Worm (Caenorhabditis elegans): ENCODE data around the gene C36E8.6.
A peak's percentile ranks its signal among the peaks of the same experiment; 100 is the strongest.

The C36E8.6 gene

DNA sequence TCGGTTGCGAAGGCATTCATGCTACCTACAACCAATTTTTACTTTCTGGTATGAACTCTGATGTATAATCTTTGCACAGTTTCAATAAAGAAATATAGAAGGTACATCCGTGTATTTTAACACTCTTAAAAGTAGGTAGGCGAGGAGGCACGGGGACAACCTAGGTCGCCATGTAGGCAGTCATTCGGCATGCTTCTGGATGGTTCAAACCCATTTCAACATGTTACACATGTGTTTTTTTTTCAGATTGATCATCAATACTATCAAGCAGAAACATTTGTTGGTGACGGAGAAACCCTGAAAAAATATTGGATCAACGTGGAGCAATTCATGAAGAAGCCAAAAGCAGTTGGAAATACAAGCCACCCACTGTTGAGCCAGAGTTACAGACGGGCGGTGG, 19.2 kb downstream of the C36E8.6 start:
- TF ChIP-seq hlh-1 (tag; optimal IDR thresholded peaks at IDR 0.05) (no peak), elt-3 (tag; optimal IDR thresholded peaks at IDR 0.05) (no peak), nhr-2 (tag; optimal IDR thresholded peaks at IDR 0.05) (no peak), unc-62 (GFP tag; optimal IDR thresholded peaks at IDR 0.05) (no peak), ces-1 (GFP tag; optimal IDR thresholded peaks at IDR 0.05) (no peak), unc-120 (tag; optimal IDR thresholded peaks at IDR 0.05; ENCODE audit: poor library complexity, severe bottlenecking) (no peak), nhr-28 (tag; optimal IDR thresholded peaks at IDR 0.05) (no peak), ceh-39 (tag; optimal IDR thresholded peaks at IDR 0.05) (no peak), lin-13 (tag; optimal IDR thresholded peaks at IDR 0.05) (no peak), unc-39 (tag; optimal IDR thresholded peaks at IDR 0.05) (no peak), ceh-43 (GFP tag; optimal IDR thresholded peaks at IDR 0.05) (no peak), snpc-4 (tag; optimal IDR thresholded peaks at IDR 0.05) (no peak), sem-2 (GFP tag; optimal IDR thresholded peaks at IDR 0.05) (no peak), ceh-83 (GFP tag; optimal IDR thresholded peaks at IDR 0.05) (no peak)

DNA sequence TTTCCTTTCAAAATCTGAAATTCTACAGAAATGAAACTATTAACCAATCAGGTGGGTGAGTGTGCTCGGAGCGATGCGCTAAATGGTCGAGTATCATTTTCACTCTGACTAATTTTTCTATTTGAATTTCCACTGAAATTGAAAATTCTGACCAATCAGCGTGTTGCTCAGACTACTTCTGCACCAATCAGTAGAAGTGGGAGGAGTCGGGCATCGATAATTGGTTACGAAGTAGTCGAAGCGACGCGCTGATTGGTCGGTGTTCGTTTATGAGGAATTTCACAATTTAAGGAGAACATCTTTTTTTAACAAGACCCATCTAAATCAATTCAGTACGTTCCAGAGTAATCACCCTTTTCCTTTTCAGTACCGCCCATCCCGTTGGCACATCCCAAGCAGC, 21.3 kb downstream of the C36E8.6 start:
- no peak for TF ChIP-seq zip-8 (tag; optimal IDR thresholded peaks at IDR 0.05)

DNA sequence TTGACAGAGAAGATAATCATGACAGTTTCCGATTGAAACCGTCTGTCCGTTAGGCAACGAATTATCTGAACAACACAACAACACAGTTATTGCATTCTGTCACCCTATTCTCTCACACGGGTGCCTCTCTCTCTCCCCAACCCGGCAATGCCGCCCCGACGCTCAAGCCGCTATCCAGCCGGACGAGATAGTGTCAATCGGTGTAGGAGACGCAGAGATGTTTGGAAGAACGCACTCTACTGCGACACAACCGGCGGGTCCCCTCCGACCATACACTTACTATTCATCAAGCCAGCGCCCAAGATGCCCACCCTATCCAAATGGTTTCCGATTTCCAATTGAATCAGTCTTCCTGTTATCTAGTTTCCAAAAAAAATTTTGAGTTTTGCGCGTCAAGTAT, 22.3 kb downstream of the C36E8.6 start:
- peak; percentile 38 for TF ChIP-seq mls-2 (tag; optimal IDR thresholded peaks at IDR 0.05)
- TF ChIP-seq nhr-12 (tag; optimal IDR thresholded peaks at IDR 0.05): no peak
- no peak for TF ChIP-seq tbx-8 (GFP tag; optimal IDR thresholded peaks at IDR 0.05)
- TF ChIP-seq unc-62 (GFP tag; optimal IDR thresholded peaks at IDR 0.05): peak; percentile 50
- no peak for TF ChIP-seq sem-2 (GFP tag; optimal IDR thresholded peaks at IDR 0.05)
- TF ChIP-seq M03D4.4 (tag; optimal IDR thresholded peaks at IDR 0.05): no peak
- no peak for TF ChIP-seq ceh-43 (GFP tag; optimal IDR thresholded peaks at IDR 0.05)
- no peak for TF ChIP-seq nhr-76 (tag; optimal IDR thresholded peaks at IDR 0.05)
- TF ChIP-seq ham-2 (GFP tag; optimal IDR thresholded peaks at IDR 0.05): peak; percentile 99
- TF ChIP-seq sptf-1 (tag; optimal IDR thresholded peaks at IDR 0.05): peak; percentile 25
- TF ChIP-seq unc-120 (tag; optimal IDR thresholded peaks at IDR 0.05; ENCODE audit: poor library complexity, severe bottlenecking): peak; percentile 39
- peak; percentile 43 for TF ChIP-seq cnd-1 (tag; optimal IDR thresholded peaks at IDR 0.05)
- TF ChIP-seq ces-1 (GFP tag; optimal IDR thresholded peaks at IDR 0.05): peak; percentile 35

DNA sequence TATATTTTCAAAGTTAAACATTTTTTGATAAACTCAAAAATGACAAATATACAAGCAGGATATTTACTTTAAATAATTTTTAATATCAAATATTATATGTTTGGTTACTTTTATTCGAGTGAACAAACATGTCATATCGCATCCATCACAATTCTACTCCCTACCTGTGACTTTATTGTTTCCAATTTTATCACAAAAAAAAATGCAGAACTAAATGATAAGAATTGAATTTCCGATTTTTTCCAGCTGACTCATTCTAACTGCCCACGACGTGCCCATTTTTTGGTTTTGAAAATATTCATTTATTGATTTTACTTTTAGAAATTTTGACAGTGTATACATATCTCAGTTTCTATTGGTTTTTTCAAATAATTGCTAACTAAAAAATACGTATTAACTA, 23.1 kb downstream of the C36E8.6 start:
- TF ChIP-seq tbx-8 (GFP tag; optimal IDR thresholded peaks at IDR 0.05) (no peak), sem-2 (GFP tag; optimal IDR thresholded peaks at IDR 0.05) (no peak)

DNA sequence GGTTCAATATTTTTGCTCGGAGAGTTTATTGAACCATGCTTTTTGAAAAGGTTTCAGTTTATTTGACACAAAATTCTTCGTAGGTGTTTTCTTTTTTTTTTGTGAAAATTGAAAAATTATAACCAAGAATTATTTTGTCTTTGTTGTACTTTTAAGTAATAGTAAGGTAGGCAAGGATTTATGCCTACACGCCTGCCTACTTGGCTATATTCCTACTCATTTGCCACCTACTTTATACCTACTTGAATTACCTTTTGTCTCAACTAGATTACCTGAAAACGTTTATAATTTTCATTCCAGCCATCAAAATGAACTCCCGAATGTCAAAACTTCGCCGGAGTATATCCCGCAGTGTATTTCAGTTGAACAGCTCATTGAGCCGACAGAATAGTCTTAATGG, 24.2 kb downstream of the C36E8.6 start, which contains the start of gene C36E8.4:
Gene C36E8.4, plus strand, starts transcription at position 301 of the 400 bp plus-strand sequence.
- TF ChIP-seq drap-1 (GFP tag; optimal IDR thresholded peaks at IDR 0.05): no peak
- no peak for TF ChIP-seq mls-2 (tag; optimal IDR thresholded peaks at IDR 0.05)
- TF ChIP-seq flh-1 (GFP tag; optimal IDR thresholded peaks at IDR 0.05): no peak
- TF ChIP-seq tbx-8 (GFP tag; optimal IDR thresholded peaks at IDR 0.05): no peak

DNA sequence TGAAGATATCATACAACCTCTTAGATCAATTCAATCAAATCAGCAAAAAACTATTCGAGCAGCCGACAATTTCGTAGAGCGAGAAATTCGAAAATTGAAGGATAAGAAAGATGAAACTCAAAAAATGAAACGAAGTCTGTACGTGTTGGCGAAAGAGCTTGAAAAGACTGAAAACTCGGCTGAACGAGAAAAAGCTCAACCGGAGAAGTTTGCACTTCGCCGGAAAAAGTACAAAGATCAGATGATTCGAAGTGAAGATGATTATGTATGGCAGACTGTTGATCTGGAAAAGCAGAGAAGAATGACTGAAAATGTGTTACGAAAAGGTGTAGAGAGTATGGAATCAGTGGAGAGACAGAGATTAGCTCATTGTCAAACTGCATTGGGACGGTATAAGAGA, 25.2 kb downstream of the C36E8.6 start:
- TF ChIP-seq lin-32 (GFP tag; optimal IDR thresholded peaks at IDR 0.05) (no peak), nhr-2 (tag; optimal IDR thresholded peaks at IDR 0.05) (no peak), zip-8 (tag; optimal IDR thresholded peaks at IDR 0.05) (no peak)

DNA sequence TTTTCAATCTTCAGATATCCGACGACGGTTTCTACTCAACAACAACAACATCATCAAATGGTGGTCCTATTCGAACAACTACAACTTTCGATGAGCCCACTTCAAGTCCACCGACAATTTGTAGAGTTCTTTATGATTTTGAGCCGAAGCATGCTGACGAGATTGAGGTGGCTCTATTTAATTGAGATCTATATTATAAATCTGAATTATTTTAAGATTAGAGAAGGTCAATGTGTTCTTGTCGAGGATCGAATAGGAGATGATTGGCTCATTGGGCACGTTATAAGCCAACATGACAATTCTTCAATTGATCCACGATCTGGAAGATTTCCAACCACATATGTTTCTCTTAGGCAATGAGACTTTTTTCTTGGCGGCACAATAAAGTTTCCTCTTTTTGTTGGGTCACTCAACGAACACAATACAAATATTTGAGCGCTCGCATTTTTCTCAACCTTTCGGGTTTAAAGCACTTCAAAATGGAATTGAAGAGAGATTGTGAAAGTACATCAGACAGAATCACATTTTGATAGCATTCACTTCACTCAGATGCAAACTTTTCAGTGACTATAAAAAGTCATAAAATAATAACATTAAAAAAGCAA, 27.6 kb downstream of the C36E8.6 start:
- TF ChIP-seq sptf-1 (tag; optimal IDR thresholded peaks at IDR 0.05): no peak
- no peak for TF ChIP-seq nhr-76 (tag; optimal IDR thresholded peaks at IDR 0.05)
- no peak for TF ChIP-seq lin-32 (GFP tag; optimal IDR thresholded peaks at IDR 0.05)
- no peak for TF ChIP-seq ztf-11 (tag; optimal IDR thresholded peaks at IDR 0.05)
- TF ChIP-seq flh-1 (GFP tag; optimal IDR thresholded peaks at IDR 0.05): no peak
- no peak for TF ChIP-seq zip-8 (tag; optimal IDR thresholded peaks at IDR 0.05)
- no peak for TF ChIP-seq mls-2 (tag; optimal IDR thresholded peaks at IDR 0.05)
- no peak for TF ChIP-seq nhr-12 (tag; optimal IDR thresholded peaks at IDR 0.05)
- no peak for TF ChIP-seq unc-120 (tag; optimal IDR thresholded peaks at IDR 0.05; ENCODE audit: poor library complexity, severe bottlenecking)
- no peak for TF ChIP-seq ham-2 (GFP tag; optimal IDR thresholded peaks at IDR 0.05)
- TF ChIP-seq tbx-8 (GFP tag; optimal IDR thresholded peaks at IDR 0.05): no peak
- TF ChIP-seq cnd-1 (tag; optimal IDR thresholded peaks at IDR 0.05): no peak
- no peak for TF ChIP-seq lsy-2 (tag; optimal IDR thresholded peaks at IDR 0.05)
- TF ChIP-seq sem-2 (GFP tag; optimal IDR thresholded peaks at IDR 0.05): no peak
- TF ChIP-seq M03D4.4 (tag; optimal IDR thresholded peaks at IDR 0.05): no peak
- TF ChIP-seq ceh-43 (GFP tag; optimal IDR thresholded peaks at IDR 0.05): no peak
- no peak for TF ChIP-seq mab-5 (tag; optimal IDR thresholded peaks at IDR 0.05)
- TF ChIP-seq snpc-4 (tag; optimal IDR thresholded peaks at IDR 0.05): no peak
- no peak for TF ChIP-seq nhr-237 (tag; optimal IDR thresholded peaks at IDR 0.05)

Measured in whole organism, mixed stage, embryonic.